Fruit fly (Drosophila melanogaster) whole organism, wandering third instar larva: ENCODE measurements around the gene Cul6.

Source experiments
- Abd-B ChIP-seq: fragments of >200 bp; optimal IDR thresholded peaks from 2 replicates; lab custom pipeline; 2017; ENCODE audit warnings: missing biosample characterization, missing genetic modification characterization
- CG32264 ChIP-seq: fragments of 200-800 bp; sonication (Bioruptor generic); optimal IDR thresholded peaks from 2 replicates; lab custom pipeline; 2016; ENCODE audit warnings: missing biosample characterization, missing genetic modification characterization
- CG9705 ChIP-seq: fragments of 200-800 bp; sonication (Bioruptor generic); optimal IDR thresholded peaks from 2 replicates; lab custom pipeline; 2018; ENCODE audit warnings: missing biosample characterization, mild to moderate bottlenecking, missing genetic modification characterization
- CrebA ChIP-seq: fragments of 200-800 bp; sonication (Bioruptor generic); optimal IDR thresholded peaks from 2 replicates; lab custom pipeline; 2016; ENCODE audit warnings: missing biosample characterization, mild to moderate bottlenecking, missing genetic modification characterization, borderline replicate concordance
- Dfd ChIP-seq: fragments of >200 bp; optimal IDR thresholded peaks from 2 replicates; lab custom pipeline; 2017; ENCODE audit warnings: missing biosample characterization, missing genetic modification characterization
- Dif ChIP-seq: fragments of 200-275, 200-300 bp; sonication (Bioruptor generic); optimal IDR thresholded peaks from 2 replicates; lab custom pipeline; 2018; ENCODE audit warnings: missing biosample characterization, missing genetic modification characterization; ENCODE audit not compliant: partially characterized antibody
- HLH106 ChIP-seq: fragments of 200-800 bp; optimal IDR thresholded peaks from 3 replicates; lab custom pipeline; 2019; ENCODE audit warnings: missing biosample characterization, mild to moderate bottlenecking, missing genetic modification characterization, moderate library complexity
- Hnf4 ChIP-seq: fragments of 200-800 bp; sonication (Bioruptor generic); optimal IDR thresholded peaks from 2 replicates; lab custom pipeline; 2016; ENCODE audit warnings: missing biosample characterization, mild to moderate bottlenecking, missing genetic modification characterization
- Hr78 ChIP-seq: fragments of >200 bp; optimal IDR thresholded peaks from 2 replicates; lab custom pipeline; 2017; ENCODE audit warnings: missing biosample characterization, missing genetic modification characterization
- Hr83 ChIP-seq: fragments of 200-300 bp; sonication (Bioruptor generic); optimal IDR thresholded peaks from 2 replicates; lab custom pipeline; 2016; ENCODE audit warnings: missing biosample characterization, mild to moderate bottlenecking, missing genetic modification characterization, moderate library complexity; ENCODE audit not compliant: poor library complexity, severe bottlenecking
- Jra ChIP-seq: sonication (Bioruptor generic); optimal IDR thresholded peaks from 2 replicates; lab custom pipeline; 2016; ENCODE audit warnings: missing biosample characterization, missing genetic modification characterization
- Mio ChIP-seq: sonication (Bioruptor generic); optimal IDR thresholded peaks from 2 replicates; lab custom pipeline; 2016; ENCODE audit warnings: missing biosample characterization, missing genetic modification characterization
- Myc ChIP-seq: fragments of >200 bp; optimal IDR thresholded peaks from 2 replicates; lab custom pipeline; 2017
- N ChIP-seq: fragments of >200 bp; optimal IDR thresholded peaks from 2 replicates; lab custom pipeline; 2018; ENCODE audit warnings: missing biosample characterization, missing external identifiers, missing genetic modification characterization
- OdsH ChIP-seq: fragments of 200-800 bp; sonication (Bioruptor generic); optimal IDR thresholded peaks from 2 replicates; lab custom pipeline; 2016; ENCODE audit warnings: missing biosample characterization, mild to moderate bottlenecking, missing genetic modification characterization
- Rel ChIP-seq, 2 experiments: fragments of 200-800 bp; sonication (Bioruptor generic) in 1 of 2; optimal IDR thresholded peaks; 2 replicates in 1 of 2; 3 replicates in 1 of 2; lab custom pipeline; 2016 to 2019; ENCODE audit warnings: mild to moderate bottlenecking in 2 of 2, missing biosample characterization in 2 of 2, missing genetic modification characterization in 2 of 2, moderate library complexity in 1 of 2
- Sp1 ChIP-seq: fragments of 200-800 bp; sonication (Bioruptor generic); optimal IDR thresholded peaks from 3 replicates; lab custom pipeline; 2019; ENCODE audit warnings: missing biosample characterization, mild to moderate bottlenecking, missing genetic modification characterization, moderate library complexity
- Vsx2 ChIP-seq: fragments of 200-300, 225-300 bp; sonication (Bioruptor generic); optimal IDR thresholded peaks from 2 replicates; lab custom pipeline; 2018; ENCODE audit warnings: missing biosample characterization, missing genetic modification characterization; ENCODE audit not compliant: partially characterized antibody
- br ChIP-seq: fragments of 200-800 bp; sonication (Bioruptor generic); optimal IDR thresholded peaks from 2 replicates; lab custom pipeline; 2016; ENCODE audit warnings: missing biosample characterization, missing genetic modification characterization
- brk ChIP-seq: fragments of 200-800 bp; sonication (Bioruptor generic); optimal IDR thresholded peaks from 2 replicates; lab custom pipeline; 2016; ENCODE audit warnings: missing biosample characterization, mild to moderate bottlenecking, missing genetic modification characterization
- dl ChIP-seq, 2 experiments: fragments of 175-275, 200-275 bp in 1 of 2; fragments of 200-275 bp in 1 of 2; sonication (Bioruptor generic); optimal IDR thresholded peaks; lab custom pipeline; 2018; ENCODE audit warnings: mild to moderate bottlenecking in 2 of 2, missing biosample characterization in 2 of 2, missing genetic modification characterization in 2 of 2, moderate library complexity in 2 of 2; ENCODE audit not compliant: partially characterized antibody in 2 of 2, insufficient read depth in 1 of 2
- dmrt93B ChIP-seq: fragments of 200-800 bp; sonication (Bioruptor generic); optimal IDR thresholded peaks from 2 replicates; lab custom pipeline; 2018; ENCODE audit warnings: missing biosample characterization, mild to moderate bottlenecking, missing genetic modification characterization
- dsf ChIP-seq: sonication (Bioruptor generic); optimal IDR thresholded peaks from 2 replicates; lab custom pipeline; 2016; ENCODE audit warnings: missing biosample characterization, missing genetic modification characterization, borderline replicate concordance
- ey ChIP-seq: fragments of 200-800 bp; sonication (Bioruptor generic); optimal IDR thresholded peaks from 2 replicates; lab custom pipeline; 2016; ENCODE audit warnings: missing biosample characterization, missing genetic modification characterization
- foxo ChIP-seq, 2 experiments: fragments of 200-800 bp; sonication (Bioruptor generic); optimal IDR thresholded peaks; 2 replicates in 1 of 2; 3 replicates in 1 of 2; lab custom pipeline; 2016 to 2017; ENCODE audit warnings: missing biosample characterization in 2 of 2, missing genetic modification characterization in 2 of 2
- fru ChIP-seq: fragments of 200-800 bp; sonication (Bioruptor generic); optimal IDR thresholded peaks from 3 replicates; lab custom pipeline; 2016; ENCODE audit warnings: missing biosample characterization, mild to moderate bottlenecking, missing genetic modification characterization
- h ChIP-seq: fragments of 200-800 bp; sonication (Bioruptor generic); optimal IDR thresholded peaks from 3 replicates; lab custom pipeline; 2016; ENCODE audit warnings: missing biosample characterization, mild to moderate bottlenecking, missing genetic modification characterization
- jim ChIP-seq: fragments of 175-275, 200-325 bp; sonication (Bioruptor generic); optimal IDR thresholded peaks from 2 replicates; lab custom pipeline; 2016; ENCODE audit warnings: missing biosample characterization, mild to moderate bottlenecking, missing genetic modification characterization
- pan ChIP-seq: fragments of >200 bp; optimal IDR thresholded peaks from 2 replicates; lab custom pipeline; 2017
- psq ChIP-seq: fragments of 200-800 bp; sonication (Bioruptor generic); optimal IDR thresholded peaks from 3 replicates; lab custom pipeline; 2017; ENCODE audit warnings: missing biosample characterization, mild to moderate bottlenecking, missing genetic modification characterization, moderate library complexity
- rgr ChIP-seq: fragments of 200-800 bp; sonication (Bioruptor generic); optimal IDR thresholded peaks from 3 replicates; lab custom pipeline; 2016; ENCODE audit warnings: missing biosample characterization, mild to moderate bottlenecking, missing genetic modification characterization
- sage ChIP-seq: fragments of 200-800 bp; sonication (Bioruptor generic); optimal IDR thresholded peaks from 2 replicates; lab custom pipeline; 2016; ENCODE audit warnings: missing biosample characterization, mild to moderate bottlenecking, missing genetic modification characterization
- sv ChIP-seq: fragments of 200-800 bp; sonication (Bioruptor generic); optimal IDR thresholded peaks from 3 replicates; lab custom pipeline; 2016; ENCODE audit warnings: missing biosample characterization, missing genetic modification characterization
- tai ChIP-seq: sonication (Bioruptor generic); optimal IDR thresholded peaks from 2 replicates; lab custom pipeline; 2016; ENCODE audit warnings: missing biosample characterization, missing genetic modification characterization
- usp ChIP-seq: fragments of >200 bp; optimal IDR thresholded peaks from 2 replicates; lab custom pipeline; 2017; ENCODE audit warnings: missing biosample characterization, missing genetic modification characterization
- woc ChIP-seq: sonication (Bioruptor generic); optimal IDR thresholded peaks from 2 replicates; lab custom pipeline; 2016; ENCODE audit warnings: missing biosample characterization, mild to moderate bottlenecking, missing genetic modification characterization

Cul6 gene

DNA sequence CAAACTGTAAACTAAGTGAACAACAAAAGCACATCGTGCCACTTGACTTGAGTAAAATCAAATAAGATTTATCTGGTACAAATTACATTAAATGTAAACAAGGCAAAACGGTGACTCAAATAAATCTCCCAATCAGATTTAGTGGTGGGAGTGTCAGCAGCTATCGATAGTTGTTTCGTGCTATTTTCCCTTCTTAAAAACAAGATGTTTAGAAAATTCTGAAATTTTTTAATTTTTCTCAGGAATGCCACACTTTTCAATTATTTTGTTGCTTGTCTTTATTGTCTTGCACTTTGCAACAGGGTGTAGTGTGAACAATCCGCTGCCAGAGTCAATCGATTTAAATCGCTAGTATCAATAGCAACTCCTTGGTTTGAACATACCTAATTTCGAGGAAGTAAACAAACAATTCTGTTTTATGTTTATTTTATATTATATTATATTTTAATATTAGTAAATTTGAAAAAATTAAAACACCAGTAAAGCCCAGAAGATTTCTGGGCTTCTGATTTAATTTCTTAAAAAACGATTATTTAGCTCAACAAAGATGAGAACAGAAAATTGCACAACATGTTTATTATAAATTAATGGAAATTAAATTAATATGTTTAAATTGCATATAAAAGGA is 3.8 kb upstream of the Cul6 start, which contains the start of gene MICAL-like (continued):
- TF ChIP-seq dsf (GFP tag; lab: Kevin White, UChicago), result no peak

DNA sequence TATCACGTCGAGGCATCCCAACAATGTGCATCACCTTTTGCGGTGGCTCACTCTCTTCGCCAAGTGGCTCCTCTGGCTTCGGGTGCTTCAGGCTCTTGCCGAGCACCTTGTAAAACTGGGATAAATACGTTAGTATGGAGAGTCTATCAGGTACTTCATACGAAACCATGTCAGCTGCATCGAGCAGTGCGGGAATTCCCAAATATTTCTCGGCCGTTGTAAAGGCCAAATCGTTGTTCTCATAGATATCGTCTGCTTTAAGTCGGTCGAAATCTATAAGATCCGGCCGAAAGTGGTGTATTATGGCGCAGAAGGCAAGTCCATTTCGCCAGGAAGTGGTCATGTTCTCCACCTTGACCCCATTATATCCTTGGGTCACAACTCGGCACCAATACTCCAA is 3.2 kb upstream of the Cul6 start:
- no peak for TF ChIP-seq Dfd (GFP tag; lab: Kevin White, UChicago)
- no peak for TF ChIP-seq Rel (GFP tag; optimal IDR thresholded peaks at IDR 0.05; lab: Kevin White, UChicago)
- peak; percentile 90 for TF ChIP-seq Rel (tag; optimal IDR thresholded peaks at IDR 0.05; lab: Kevin White, UChicago)
- no peak for TF ChIP-seq CG32264
- TF ChIP-seq dl (GFP tag; optimal IDR thresholded peaks at IDR 0.05; lab: Kevin White, UChicago; ENCODE audit: insufficient read depth in 1 of 2, partially characterized antibody in 2 of 2), result no peak
- TF ChIP-seq rgr (GFP tag; lab: Kevin White, UChicago), result no peak
- TF ChIP-seq psq (GFP tag; lab: Kevin White, UChicago), result no peak
- no peak for TF ChIP-seq CrebA (GFP tag; lab: Kevin White, UChicago)
- TF ChIP-seq Mio (GFP tag; lab: Kevin White, UChicago), result no peak
- no peak for TF ChIP-seq HLH106 (tag; lab: Kevin White, UChicago)

DNA sequence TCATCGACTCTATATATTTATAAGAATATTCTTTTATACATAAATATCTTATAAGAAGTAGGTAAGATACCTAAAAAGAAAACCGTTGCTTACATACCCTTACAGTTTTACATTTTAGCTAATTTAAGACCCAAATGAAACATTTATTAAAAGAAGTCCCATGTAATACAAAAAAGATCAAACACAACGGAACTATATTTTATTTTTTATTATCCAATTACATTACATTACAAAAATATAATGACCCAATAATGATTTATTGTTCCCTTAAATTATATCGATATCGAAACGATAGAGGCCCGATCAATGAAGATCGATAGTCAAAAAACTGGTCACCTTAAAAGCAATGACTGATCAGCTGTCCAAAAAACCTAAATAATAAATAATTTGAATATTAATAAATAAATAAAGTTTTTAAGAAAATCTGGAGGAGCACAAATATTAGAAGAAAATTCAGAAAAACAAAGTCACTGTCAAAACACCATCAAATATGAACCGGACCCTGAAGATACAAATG is 3.5 kb downstream of the Cul6 start:
- no peak for TF ChIP-seq CrebA (GFP tag; lab: Kevin White, UChicago)
- TF ChIP-seq Myc (lab: Kevin White, UChicago), result no peak
- no peak for TF ChIP-seq tai (GFP tag; lab: Kevin White, UChicago)
- no peak for TF ChIP-seq CG32264
- no peak for TF ChIP-seq Sp1
- no peak for TF ChIP-seq dmrt93B (GFP tag; lab: Kevin White, UChicago)
- no peak for TF ChIP-seq Dif
- no peak for TF ChIP-seq sv
- no peak for TF ChIP-seq brk
- no peak for TF ChIP-seq Abd-B (GFP tag; lab: Kevin White, UChicago)
- no peak for TF ChIP-seq woc (GFP tag; lab: Kevin White, UChicago)
- no peak for TF ChIP-seq foxo (GFP tag; optimal IDR thresholded peaks at IDR 0.05; lab: Kevin White, UChicago)
- no peak for TF ChIP-seq jim (GFP tag; lab: Kevin White, UChicago)
- TF ChIP-seq Hr83 (GFP tag; lab: Kevin White, UChicago), result no peak
- TF ChIP-seq, all 38 proteins: peak for 0

DNA sequence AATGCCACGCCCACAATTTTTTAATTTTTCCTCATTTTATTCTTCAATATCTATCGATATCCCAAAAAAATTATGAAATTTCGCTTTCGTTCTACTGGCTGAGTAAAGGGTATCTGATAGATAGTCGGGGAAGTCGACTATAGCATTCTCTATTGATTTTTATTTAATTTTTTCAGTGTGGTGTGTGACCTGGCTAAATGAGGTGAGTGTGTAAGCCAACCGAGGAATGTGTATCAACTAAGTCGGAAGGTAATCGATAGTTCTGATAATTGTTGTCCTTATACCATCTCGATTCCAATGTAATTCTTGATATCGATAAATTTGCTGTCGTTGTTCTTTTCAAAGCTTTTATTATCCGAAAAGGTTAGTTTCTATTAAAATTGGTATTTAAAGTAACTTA is 5.0 kb downstream of the Cul6 start, which contains the start of gene CG11263:
TSS of gene CG11263 (plus strand) at position 328 of the 400 bp plus-strand sequence.
- no peak for TF ChIP-seq pan (lab: Kevin White, UChicago)
- no peak for TF ChIP-seq OdsH (GFP tag; lab: Kevin White, UChicago)
- peak; percentile 47 for TF ChIP-seq tai (GFP tag; lab: Kevin White, UChicago)
- no peak for TF ChIP-seq dl (GFP tag; optimal IDR thresholded peaks at IDR 0.05; lab: Kevin White, UChicago; ENCODE audit: insufficient read depth in 1 of 2, partially characterized antibody in 2 of 2)
- TF ChIP-seq Hr78, result no peak
- TF ChIP-seq N, result no peak
- no peak for TF ChIP-seq dmrt93B (GFP tag; lab: Kevin White, UChicago)
- TF ChIP-seq brk, result peak; percentile 20
- TF ChIP-seq Hnf4 (GFP tag; lab: Kevin White, UChicago), result peak; percentile 60
- no peak for TF ChIP-seq psq (GFP tag; lab: Kevin White, UChicago)
- TF ChIP-seq Jra (GFP tag; lab: Kevin White, UChicago), result no peak
- TF ChIP-seq CG32264, result no peak
- peak in 1 of 2 experiments; percentile 40 for TF ChIP-seq foxo (GFP tag; optimal IDR thresholded peaks at IDR 0.05; lab: Kevin White, UChicago)
- TF ChIP-seq Sp1, result no peak
- TF ChIP-seq ey, result peak; percentile 20
- TF ChIP-seq Rel (GFP tag; optimal IDR thresholded peaks at IDR 0.05; lab: Kevin White, UChicago), result no peak
- TF ChIP-seq Rel (tag; optimal IDR thresholded peaks at IDR 0.05; lab: Kevin White, UChicago), result no peak
- no peak for TF ChIP-seq sage (GFP tag; lab: Kevin White, UChicago)
- TF ChIP-seq Dif, result no peak
- no peak for TF ChIP-seq usp
- TF ChIP-seq fru, result peak; percentile 35
- no peak for TF ChIP-seq Vsx2 (GFP tag; lab: Kevin White, UChicago)
- TF ChIP-seq woc (GFP tag; lab: Kevin White, UChicago), result no peak
- TF ChIP-seq rgr (GFP tag; lab: Kevin White, UChicago), result no peak
- TF ChIP-seq jim (GFP tag; lab: Kevin White, UChicago), result no peak
- no peak for TF ChIP-seq sv
- TF ChIP-seq h (GFP tag; lab: Kevin White, UChicago), result no peak
- TF ChIP-seq dsf (GFP tag; lab: Kevin White, UChicago), result no peak
- peak; percentile 38 for TF ChIP-seq Myc (lab: Kevin White, UChicago)
- TF ChIP-seq CG9705, result no peak
- no peak for TF ChIP-seq Dfd (GFP tag; lab: Kevin White, UChicago)
- TF ChIP-seq br (GFP tag; lab: Kevin White, UChicago), result no peak
- TF ChIP-seq Hr83 (GFP tag; lab: Kevin White, UChicago), result peak; percentile 6
